Fruit fly (Drosophila melanogaster) whole organism: ENCODE measurements around the gene P5CDh1.

Experiments used
- CG8478 ChIP-seq: fragments of >200 bp; optimal IDR thresholded peaks from 2 replicates; lab custom pipeline; 2018; ENCODE audit warnings: inconsistent platforms
- Dll ChIP-seq: fragments of >200 bp; optimal IDR thresholded peaks from 2 replicates; lab custom pipeline; 2017
- EcR ChIP-seq, 2 experiments: fragments of >200 bp; optimal IDR thresholded peaks; 2 replicates each; lab custom pipeline; 2017; ENCODE audit warnings: missing biosample characterization in 2 of 2, missing genetic modification characterization in 2 of 2, missing genetic modification reagents in 2 of 2
- pan ChIP-seq: fragments of >200 bp; optimal IDR thresholded peaks from 2 replicates; lab custom pipeline; 2017
- psq ChIP-seq: fragments of >200 bp; optimal IDR thresholded peaks from 2 replicates; lab custom pipeline; 2017
- usp ChIP-seq: fragments of >200 bp; optimal IDR thresholded peaks from 2 replicates; lab custom pipeline; 2017; ENCODE audit warnings: missing biosample characterization, missing genetic modification characterization, mixed read lengths

P5CDh1 gene

dm6 chr3L:21848320-21848719 is 7.2 kb upstream of the P5CDh1 start:
- no peak for TF ChIP-seq EcR (GFP tag; optimal IDR thresholded peaks at IDR 0.05; lab: Kevin White, UChicago)
- no peak for TF ChIP-seq Dll
- no peak for TF ChIP-seq CG8478
- TF ChIP-seq psq (lab: Kevin White, UChicago), result no peak
- no peak for TF ChIP-seq pan (lab: Kevin White, UChicago)
- no peak for TF ChIP-seq usp (GFP tag; lab: Kevin White, UChicago)

DNA sequence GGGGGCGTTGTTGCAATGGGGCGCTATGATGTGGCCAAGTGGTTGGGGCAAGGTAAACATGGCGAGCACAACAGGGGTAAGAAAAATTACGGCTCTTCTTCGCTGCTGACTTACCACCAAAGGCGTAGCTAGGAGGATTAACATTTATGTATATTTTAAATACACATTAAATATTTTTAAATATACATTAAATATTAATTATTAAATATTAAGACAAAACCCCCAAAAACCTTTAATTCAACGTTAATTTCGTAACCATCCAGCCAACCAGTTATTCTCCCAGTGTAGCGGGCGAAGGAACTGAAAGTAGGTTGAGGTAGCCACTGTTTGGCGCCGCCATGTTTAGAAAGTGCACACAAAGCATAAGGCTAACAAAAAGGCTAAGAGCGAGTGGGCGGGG is 5.4 kb upstream of the P5CDh1 start:
- TF ChIP-seq Dll (no peak), EcR (GFP tag; optimal IDR thresholded peaks at IDR 0.05; lab: Kevin White, UChicago) (no peak), usp (GFP tag; lab: Kevin White, UChicago) (no peak), psq (lab: Kevin White, UChicago) (no peak), CG8478 (no peak), pan (lab: Kevin White, UChicago) (no peak)

DNA sequence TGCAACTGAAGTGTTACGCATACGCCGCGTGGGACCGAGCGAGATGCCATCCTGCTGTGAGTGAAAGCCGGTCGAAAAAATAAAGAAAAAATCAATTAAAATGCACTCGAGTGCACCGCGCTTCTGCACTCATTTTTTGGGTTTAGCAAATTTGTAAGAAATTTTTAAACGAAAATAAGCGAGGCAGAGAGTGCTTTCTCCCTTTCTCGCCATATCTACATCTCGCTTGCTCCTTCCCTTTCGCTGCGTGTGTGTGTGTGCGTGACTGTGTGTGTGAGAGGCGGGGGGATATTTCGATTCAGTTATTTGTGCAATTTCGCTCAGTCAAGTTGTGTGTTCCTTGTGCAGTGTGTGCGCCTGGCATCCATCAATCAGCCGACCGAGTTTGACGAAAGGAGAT is 3.3 kb upstream of the P5CDh1 start, which contains the start of gene mub:
TSS of gene mub (plus strand) at position 301 of the 400 bp plus-strand sequence.
- no peak for TF ChIP-seq CG8478
- TF ChIP-seq Dll, result no peak
- no peak for TF ChIP-seq pan (lab: Kevin White, UChicago)
- no peak for TF ChIP-seq psq (lab: Kevin White, UChicago)
- TF ChIP-seq usp (GFP tag; lab: Kevin White, UChicago), result no peak
- TF ChIP-seq EcR (GFP tag; optimal IDR thresholded peaks at IDR 0.05; lab: Kevin White, UChicago), result no peak

- TF ChIP-seq EcR (GFP tag; optimal IDR thresholded peaks at IDR 0.05; lab: Kevin White, UChicago) (no peak), usp (GFP tag; lab: Kevin White, UChicago) (no peak), psq (lab: Kevin White, UChicago) (no peak), pan (lab: Kevin White, UChicago) (no peak), Dll (no peak), CG8478 (no peak)
Observed at dm6 chr3L:21843307-21843706, 2.2 kb upstream of the P5CDh1 start.

dm6 chr3L:21842286-21842685 is 1.1 kb upstream of the P5CDh1 start, which contains the start of gene CG14563:
CG14563 (minus strand) TSS chr3L:21842386.
- TF ChIP-seq EcR (GFP tag; optimal IDR thresholded peaks at IDR 0.05; lab: Kevin White, UChicago) (no peak), usp (GFP tag; lab: Kevin White, UChicago) (no peak), CG8478 (no peak), pan (lab: Kevin White, UChicago) (no peak), Dll (no peak), psq (lab: Kevin White, UChicago) (no peak)

DNA sequence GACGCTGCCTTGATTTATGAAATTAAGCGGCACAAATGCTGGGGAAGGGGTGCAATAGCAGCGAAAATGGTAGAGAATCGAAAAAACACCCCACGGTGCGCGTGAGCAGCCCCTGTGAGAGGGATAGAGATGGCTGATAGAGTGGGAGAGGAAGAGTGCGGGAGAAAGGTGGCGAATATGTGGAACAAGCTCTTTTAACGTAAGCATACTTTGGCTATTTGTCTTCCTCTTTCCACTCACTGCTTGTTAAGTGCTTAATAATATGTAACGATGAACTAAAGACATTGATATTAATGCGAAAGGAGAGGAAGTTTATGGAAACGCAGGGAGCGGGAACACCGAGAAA is 541 bp downstream of the P5CDh1 start:
- TF ChIP-seq Dll, result no peak
- TF ChIP-seq CG8478, result no peak
- TF ChIP-seq usp (GFP tag; lab: Kevin White, UChicago), result no peak
- TF ChIP-seq psq (lab: Kevin White, UChicago), result no peak
- TF ChIP-seq pan (lab: Kevin White, UChicago), result no peak
- no peak for TF ChIP-seq EcR (GFP tag; optimal IDR thresholded peaks at IDR 0.05; lab: Kevin White, UChicago)

DNA sequence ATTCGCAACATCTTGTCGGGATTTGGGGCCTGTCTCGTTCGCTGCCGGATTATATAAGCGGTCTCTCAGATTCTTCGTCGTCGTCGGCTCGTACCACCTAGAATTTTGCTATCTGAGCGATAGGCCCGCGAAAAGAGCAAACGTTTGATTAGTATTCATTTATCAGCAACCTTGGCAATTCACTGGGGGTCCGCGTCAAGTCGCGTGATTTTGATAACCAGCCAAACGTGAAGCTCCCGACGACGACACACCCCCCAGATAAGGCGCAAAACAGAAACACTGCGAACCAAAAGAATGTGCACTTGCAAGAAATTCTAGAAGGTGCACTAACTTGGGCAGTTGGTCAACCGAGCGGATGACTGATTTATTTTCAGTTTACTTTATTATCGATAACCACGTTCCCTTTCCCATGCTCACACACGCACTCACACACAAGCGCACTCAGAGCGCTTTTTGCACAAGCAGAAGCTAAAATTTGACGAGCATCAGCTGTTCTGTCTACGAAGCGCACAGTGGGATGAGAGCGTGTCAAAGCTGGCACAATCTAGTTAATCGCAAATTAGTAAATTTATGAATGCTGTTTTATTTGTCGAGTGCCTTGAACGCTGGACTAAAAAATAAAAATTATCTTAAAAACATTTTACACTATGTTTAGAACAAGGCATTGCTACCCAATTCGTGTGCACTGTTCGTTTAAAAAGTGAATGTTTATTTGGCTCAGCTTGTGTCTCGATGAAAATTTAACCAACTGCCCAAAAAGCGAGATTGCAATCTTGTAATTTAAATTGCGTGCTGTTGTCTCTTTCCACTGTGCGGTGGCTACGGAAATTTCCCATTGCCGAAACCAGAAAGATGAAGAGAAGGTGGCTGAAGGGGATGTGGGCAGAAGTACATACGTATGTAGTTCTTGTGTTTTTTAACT is 1.2 kb downstream of the P5CDh1 start:
- TF ChIP-seq Dll (no peak), usp (GFP tag; lab: Kevin White, UChicago) (no peak), pan (lab: Kevin White, UChicago) (peak; percentile 2)

DNA sequence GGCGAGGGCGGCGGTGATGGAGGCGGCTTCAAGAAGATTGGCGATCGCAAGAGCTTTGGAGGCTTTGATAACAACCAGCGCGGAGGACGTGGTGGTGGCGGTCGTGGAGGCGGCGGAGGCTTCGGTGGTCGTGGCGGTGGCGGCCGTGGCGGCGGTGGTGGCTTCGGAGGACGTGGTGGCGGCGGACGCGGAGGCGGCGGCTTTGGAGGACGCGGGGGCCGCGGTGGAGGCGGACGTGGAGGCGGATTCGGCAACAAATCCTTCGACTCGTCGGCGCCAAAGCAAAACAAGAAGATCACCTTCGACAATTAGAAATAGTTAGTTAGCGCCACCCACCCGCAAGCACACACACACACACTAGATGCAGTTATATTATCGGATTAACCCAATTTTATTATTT is 5.6 kb downstream of the P5CDh1 start:
- TF ChIP-seq psq (lab: Kevin White, UChicago) (no peak), pan (lab: Kevin White, UChicago) (no peak), usp (GFP tag; lab: Kevin White, UChicago) (no peak), EcR (GFP tag; optimal IDR thresholded peaks at IDR 0.05; lab: Kevin White, UChicago) (no peak), Dll (no peak), CG8478 (no peak)

- no peak for TF ChIP-seq pan (lab: Kevin White, UChicago)
- TF ChIP-seq Dll, result no peak
- no peak for TF ChIP-seq psq (lab: Kevin White, UChicago)
- no peak for TF ChIP-seq usp (GFP tag; lab: Kevin White, UChicago)
- no peak for TF ChIP-seq CG8478
Observed at dm6 chr3L:21832203-21833160, 8.7 kb downstream of the P5CDh1 start, which contains the start of the genes CG7148 and Nopp140. CG7148 (minus strand) TSS chr3L:21832253. Nopp140 (plus strand) TSS chr3L:21832774.

- no peak for TF ChIP-seq Dll
- no peak for TF ChIP-seq usp (GFP tag; lab: Kevin White, UChicago)
- TF ChIP-seq CG8478, result no peak
- TF ChIP-seq EcR (GFP tag; optimal IDR thresholded peaks at IDR 0.05; lab: Kevin White, UChicago), result no peak
- no peak for TF ChIP-seq psq (lab: Kevin White, UChicago)
- TF ChIP-seq pan (lab: Kevin White, UChicago), result no peak
Observed at dm6 chr3L:21830125-21830524, 11.0 kb downstream of the P5CDh1 start.

- no peak for TF ChIP-seq Dll
- no peak for TF ChIP-seq EcR (GFP tag; optimal IDR thresholded peaks at IDR 0.05; lab: Kevin White, UChicago)
- no peak for TF ChIP-seq psq (lab: Kevin White, UChicago)
- no peak for TF ChIP-seq CG8478
Observed at dm6 chr3L:21828177-21828589, 13.0 kb downstream of the P5CDh1 start, which contains the start of gene CG32448. CG32448 (minus strand) TSS chr3L:21828480.
